Worm (Caenorhabditis elegans): ENCODE results near the gene CC8.2.

CC8.2 gene

DNA sequence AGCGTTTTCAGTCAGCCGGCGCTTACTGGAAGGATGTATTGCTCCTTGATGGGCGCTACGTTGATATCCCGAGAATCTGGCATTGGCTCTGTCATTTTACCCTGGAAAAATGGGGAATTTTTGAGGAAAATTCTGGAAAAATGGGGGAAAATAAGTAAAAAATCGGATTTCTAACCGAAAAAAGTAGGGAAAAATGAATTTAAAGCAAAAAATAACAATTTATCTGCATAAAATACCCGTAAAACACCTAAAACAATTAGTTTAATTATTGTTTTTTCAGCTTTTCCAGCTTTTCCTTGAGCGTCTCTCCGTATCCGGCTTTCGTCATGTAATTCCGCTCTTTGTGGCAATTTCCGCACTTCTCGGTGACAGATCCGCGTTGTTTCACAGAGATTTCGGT lies 50.0 kb downstream of the CC8.2 start, which contains the start of gene Y37E11B.5:
Gene Y37E11B.5 (minus strand): TSS at position 101 of the 400 bp plus-strand sequence.
- TF ChIP-seq Y79H2A.3 (GFP tag; conservative IDR thresholded peaks at IDR 0.05), result no peak
- no peak for TF ChIP-seq unc-62 (GFP tag; optimal IDR thresholded peaks at IDR 0.05)
- no peak for TF ChIP-seq F22D6.2 (tag; optimal IDR thresholded peaks at IDR 0.05)
- TF ChIP-seq hmg-1.2 (GFP tag; IDR thresholded peaks at IDR 0.05), result no peak
- no peak for TF ChIP-seq pha-4 (tag; optimal IDR thresholded peaks at IDR 0.05)
- no peak for TF ChIP-seq aptf-3 (GFP tag; IDR thresholded peaks at IDR 0.05)
- TF ChIP-seq F23B12.7 (tag; optimal IDR thresholded peaks at IDR 0.05; ENCODE audit: insufficient read depth), result no peak
- TF ChIP-seq F10E7.11 (tag; optimal IDR thresholded peaks at IDR 0.05), result no peak
- no peak for TF ChIP-seq hsf-1 (GFP tag; IDR thresholded peaks at IDR 0.05)
- no peak for TF ChIP-seq bed-2 (GFP tag; IDR thresholded peaks at IDR 0.05)
- no peak for TF ChIP-seq nhr-179 (tag; optimal IDR thresholded peaks at IDR 0.05)
- no peak for TF ChIP-seq ztf-26 (tag; optimal IDR thresholded peaks at IDR 0.05)
- no peak for TF ChIP-seq F55B11.4 (tag; optimal IDR thresholded peaks at IDR 0.05; ENCODE audit: borderline replicate concordance, insufficient read depth)
- no peak for TF ChIP-seq ets-4 (GFP tag; optimal IDR thresholded peaks at IDR 0.05)
- TF ChIP-seq nfya-2 (GFP tag; IDR thresholded peaks at IDR 0.05), result no peak
- TF ChIP-seq ekl-4 (GFP tag; IDR thresholded peaks at IDR 0.05), result no peak

DNA sequence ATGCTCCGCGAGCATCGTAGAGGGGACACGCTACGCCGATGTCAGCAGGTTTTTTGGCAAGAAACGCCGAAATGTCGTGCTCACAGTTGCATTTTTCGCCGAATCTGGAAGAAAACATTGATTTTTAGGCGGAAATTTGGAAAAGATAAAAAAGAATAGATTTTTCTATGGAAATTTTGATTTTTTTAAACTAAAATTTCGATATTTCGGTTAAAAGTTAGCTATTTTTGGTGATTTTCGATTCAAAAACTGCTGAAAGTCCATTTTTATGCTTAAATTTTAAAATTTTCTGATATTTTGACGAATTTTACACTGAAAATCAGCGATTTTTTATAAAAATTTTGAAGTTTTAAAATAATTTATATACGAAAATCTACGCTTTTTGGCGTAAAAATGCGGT lies 51.1 kb downstream of the CC8.2 start:
- TF ChIP-seq ama-1 (optimal IDR thresholded peaks at IDR 0.05) (no peak), ama-1 (GFP tag; optimal IDR thresholded peaks at IDR 0.05) (no peak), ceh-27 (GFP tag; optimal IDR thresholded peaks at IDR 0.05) (no peak), ztf-25 (GFP tag; IDR thresholded peaks at IDR 0.05) (no peak), Y79H2A.3 (GFP tag; conservative IDR thresholded peaks at IDR 0.05) (no peak), nhr-27 (tag; optimal IDR thresholded peaks at IDR 0.05) (no peak)

All from whole organism, young adult.